Fruit fly (Drosophila melanogaster): ENCODE data around the gene CG5280.

DNA sequence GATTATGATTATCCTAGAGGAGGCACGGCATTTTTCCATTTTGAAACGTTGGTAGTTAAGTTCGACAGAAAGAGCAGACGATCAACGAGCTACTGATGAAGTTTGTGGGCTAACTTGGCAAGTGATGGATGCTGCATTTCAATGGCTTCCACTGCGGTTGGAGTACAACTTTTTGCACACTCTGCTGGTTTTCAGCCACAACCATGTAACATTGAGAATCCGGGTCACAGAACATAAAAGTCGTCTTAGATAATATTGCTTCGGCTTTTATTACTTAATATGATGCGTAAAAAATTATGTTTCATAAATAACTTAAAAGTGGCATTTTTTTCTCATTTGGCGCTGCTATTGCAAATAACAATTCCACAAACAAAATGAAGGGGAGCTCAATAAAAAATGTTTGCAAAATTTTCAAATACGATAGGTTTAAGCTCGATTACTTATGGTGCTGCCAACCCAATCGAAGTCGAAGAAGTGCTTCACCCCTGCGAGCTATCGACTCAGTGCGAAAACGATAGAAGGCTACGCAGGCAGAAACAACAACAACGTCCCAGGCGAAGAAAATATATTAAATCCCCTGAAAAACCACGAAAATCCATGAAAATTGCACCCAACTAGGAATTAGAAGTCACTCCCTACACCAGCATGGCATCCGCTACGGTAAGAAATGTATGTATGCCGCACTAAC, 23.6 kb downstream of the CG5280 start, which contains the start of the genes CG5653 and CG5021:
- TF ChIP-seq CG1620 (GFP tag; optimal IDR thresholded peaks at IDR 0.05) (no peak), cnc (optimal IDR thresholded peaks at IDR 0.05) (no peak), CG14711 (tag; optimal IDR thresholded peaks at IDR 0.05) (no peak), CG11617 (GFP tag; optimal IDR thresholded peaks at IDR 0.05) (no peak), kay (GFP tag; ENCODE audit: borderline replicate concordance) (no peak), toe (GFP tag; optimal IDR thresholded peaks at IDR 0.05) (no peak), cic (GFP tag; optimal IDR thresholded peaks at IDR 0.05) (no peak)
